Worm (Caenorhabditis elegans) whole organism, L4/young adult: ENCODE data around the gene F31F6.2.

ENCODE experiments used
- W03F9.2 ChIP-seq: fragments of 150-350 bp; optimal IDR thresholded peaks from 2 replicates; lab custom pipeline; 2014; ENCODE audit warnings: missing biosample characterization, missing genetic modification characterization
- dao-5 ChIP-seq: sonication (generic microtip); optimal IDR thresholded peaks from 2 replicates; lab custom pipeline; 2016; ENCODE audit warnings: missing genotype, missing genetic modification characterization, moderate library complexity, missing compliant biosample characterization
- him-1 ChIP-seq: sonication (generic microtip); optimal IDR thresholded peaks from 2 replicates; lab custom pipeline; 2016; ENCODE audit warnings: missing genotype, missing genetic modification reagents, missing genetic modification characterization, missing compliant biosample characterization

DNA sequence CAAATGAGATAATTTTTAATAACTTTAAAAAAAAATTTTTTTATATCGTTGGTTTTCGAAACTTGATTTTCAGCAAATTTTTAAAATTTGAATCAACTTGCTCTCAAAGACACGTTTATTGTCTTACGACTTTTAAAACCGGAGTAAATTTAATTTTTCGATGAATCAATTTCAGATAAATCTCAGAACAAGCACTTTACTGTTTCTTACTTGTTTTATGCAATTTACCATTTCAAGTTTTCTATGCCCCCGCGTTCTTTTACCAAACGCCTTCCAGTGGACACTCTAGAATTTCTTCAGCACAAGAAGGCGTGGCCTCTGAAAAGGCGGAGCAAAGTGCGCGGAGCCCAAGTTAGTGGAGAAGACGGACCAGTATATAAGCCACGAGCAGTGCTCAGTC lies 9.4 kb upstream of the F31F6.2 start, which contains the start of gene flp-8:
- TF ChIP-seq W03F9.2 (tag; lab: Kevin White, UChicago) (no peak), him-1 (tag; lab: Kevin White, UChicago) (no peak), dao-5 (tag; lab: Kevin White, UChicago) (no peak)
